Worm (Caenorhabditis elegans): ENCODE measurements around the gene F21G4.6.

DNA sequence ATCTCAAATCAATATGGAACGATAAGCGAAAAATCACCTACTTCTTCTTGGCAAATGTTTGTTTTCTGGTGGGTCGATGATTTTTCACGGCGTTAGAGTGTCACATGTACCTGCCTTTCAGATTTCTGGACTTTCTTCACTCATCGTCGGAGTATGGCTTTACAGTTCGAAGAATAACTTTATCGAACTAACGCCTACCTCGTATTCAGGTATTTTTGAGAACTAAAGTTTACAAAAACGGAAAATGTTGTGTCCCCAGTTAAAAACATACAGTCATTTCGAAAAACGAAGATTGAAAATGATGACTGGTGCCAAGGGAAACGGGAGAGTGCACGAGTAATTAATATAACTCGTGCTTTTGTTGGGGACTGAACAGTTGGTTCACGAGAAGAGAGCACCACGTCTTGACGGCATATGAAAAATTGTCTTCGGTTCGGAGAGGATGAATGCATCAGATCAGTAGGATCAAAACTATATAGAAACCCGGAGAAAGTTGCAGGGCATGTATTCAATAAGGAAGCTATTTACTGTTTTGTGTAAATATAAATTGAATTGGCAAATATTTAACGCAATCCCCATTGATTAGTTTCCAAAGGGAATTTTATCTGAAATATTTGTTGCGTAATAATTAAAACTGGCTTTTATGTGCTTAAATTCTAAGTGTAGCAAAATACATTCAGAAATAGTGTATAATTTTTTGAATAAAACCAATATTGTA is 16.2 kb upstream of the F21G4.6 start:
- no peak for TF ChIP-seq mdl-1 (tag; optimal IDR thresholded peaks at IDR 0.05)
- no peak for TF ChIP-seq tbx-2 (tag; optimal IDR thresholded peaks at IDR 0.05)
- peak; percentile 36 for TF ChIP-seq nhr-71 (tag; optimal IDR thresholded peaks at IDR 0.05)
- TF ChIP-seq mep-1 (tag; optimal IDR thresholded peaks at IDR 0.05), result no peak
- no peak for TF ChIP-seq mef-2 (tag; optimal IDR thresholded peaks at IDR 0.05)
- peak; percentile 28 for TF ChIP-seq rnt-1 (tag; optimal IDR thresholded peaks at IDR 0.05)
- TF ChIP-seq pag-3 (tag; optimal IDR thresholded peaks at IDR 0.05; ENCODE audit: borderline replicate concordance, insufficient read depth), result no peak
- TF ChIP-seq aly-2 (tag; optimal IDR thresholded peaks at IDR 0.05), result no peak
- no peak for TF ChIP-seq zag-1 (tag; optimal IDR thresholded peaks at IDR 0.05)
- no peak for TF ChIP-seq nhr-12 (tag; optimal IDR thresholded peaks at IDR 0.05)
- TF ChIP-seq nhr-11 (tag; optimal IDR thresholded peaks at IDR 0.05), result no peak
